Fruit fly (Drosophila melanogaster) whole organism, pupa: ENCODE measurements around the gene RpS8.
A peak's percentile ranks its signal among the peaks of the same experiment; 100 is the strongest.

ENCODE experiments used
- CG10348 ChIP-seq: fragments of 200-800 bp; sonication (Bioruptor generic); IDR thresholded peaks from 2 replicates; pipeline ENCODE4 v1.3.6; 2022; ENCODE audit warnings: missing biosample characterization, missing genetic modification characterization
- CG12605 ChIP-seq: fragments of 200-800 bp; sonication (Bioruptor generic); IDR thresholded peaks from 2 replicates; pipeline ENCODE4 v1.3.6; 2022; ENCODE audit warnings: missing biosample characterization, missing genetic modification characterization
- CG13204 ChIP-seq: fragments of 200-800 bp; sonication (Bioruptor generic); optimal IDR thresholded peaks from 2 replicates; lab custom pipeline; 2018; ENCODE audit warnings: missing biosample characterization, mild to moderate bottlenecking, missing genetic modification characterization, moderate library complexity
- CG14655 ChIP-seq: fragments of 200-800 bp; sonication (Bioruptor generic); optimal IDR thresholded peaks from 3 replicates; lab custom pipeline; 2017; ENCODE audit warnings: mild to moderate bottlenecking, missing biosample characterization, missing genetic modification reagents, missing genetic modification characterization
- CG15710 ChIP-seq: fragments of 200-800 bp; sonication (Bioruptor generic); optimal IDR thresholded peaks from 2 replicates; lab custom pipeline; 2018; ENCODE audit warnings: missing biosample characterization, mild to moderate bottlenecking, missing genetic modification characterization, moderate library complexity
- CG17806 ChIP-seq: fragments of 200-800 bp; sonication (Bioruptor generic); optimal IDR thresholded peaks from 2 replicates; lab custom pipeline; 2018; ENCODE audit warnings: missing biosample characterization, mild to moderate bottlenecking, missing genetic modification characterization, moderate library complexity
- CG32121 ChIP-seq: fragments of 200-800 bp; sonication (Bioruptor generic); IDR thresholded peaks from 2 replicates; pipeline ENCODE4 v1.3.6; 2022; ENCODE audit warnings: missing biosample characterization, missing genetic modification characterization
- CG34367 ChIP-seq: fragments of 200-800 bp; sonication (Bioruptor generic); optimal IDR thresholded peaks from 2 replicates; lab custom pipeline; 2018; ENCODE audit warnings: missing biosample characterization, mild to moderate bottlenecking, missing genetic modification characterization
- CG4496 ChIP-seq: fragments of 200-800 bp; sonication (Bioruptor generic); IDR thresholded peaks from 3 replicates; pipeline ENCODE4 v1.3.6; 2022; ENCODE audit warnings: missing biosample characterization, missing genetic modification characterization
- CG8159 ChIP-seq: fragments of 200-800 bp; sonication (Bioruptor generic); optimal IDR thresholded peaks from 3 replicates; lab custom pipeline; 2018; ENCODE audit warnings: missing biosample characterization, mild to moderate bottlenecking, missing genetic modification characterization, moderate library complexity
- CG8301 ChIP-seq: fragments of 200-800 bp; sonication (Bioruptor generic); optimal IDR thresholded peaks from 2 replicates; lab custom pipeline; 2018; ENCODE audit warnings: missing biosample characterization, mild to moderate bottlenecking, missing genetic modification characterization
- CG9948 ChIP-seq: fragments of 200-800 bp; sonication (Bioruptor generic); optimal IDR thresholded peaks from 2 replicates; lab custom pipeline; 2018; ENCODE audit warnings: missing biosample characterization, mild to moderate bottlenecking, missing genetic modification characterization, moderate library complexity
- D1 ChIP-seq: fragments of 200-800 bp; sonication (Bioruptor generic); optimal IDR thresholded peaks from 2 replicates; lab custom pipeline; 2018; ENCODE audit warnings: missing biosample characterization, mild to moderate bottlenecking, missing genetic modification characterization, moderate library complexity
- EcR ChIP-seq: fragments of 200-800 bp; sonication (Bioruptor generic); optimal IDR thresholded peaks from 3 replicates; lab custom pipeline; 2019; ENCODE audit warnings: missing biosample characterization, missing genetic modification characterization, mild to moderate bottlenecking, moderate library complexity, missing genetic modification reagents
- Ets98B ChIP-seq: fragments of 200-800 bp; sonication (Bioruptor generic); IDR thresholded peaks from 2 replicates; pipeline ENCODE4 v1.3.6; 2022; ENCODE audit warnings: missing biosample characterization, missing genetic modification characterization
- Pif1A ChIP-seq: fragments of 200-800 bp; sonication (Bioruptor generic); optimal IDR thresholded peaks from 3 replicates; lab custom pipeline; 2016; ENCODE audit warnings: missing biosample characterization, missing genetic modification characterization
- Pif1B ChIP-seq: fragments of 200-800 bp; sonication (Bioruptor generic); optimal IDR thresholded peaks from 3 replicates; lab custom pipeline; 2016; ENCODE audit warnings: missing biosample characterization, missing genetic modification characterization
- Snoo ChIP-seq: fragments of 200-800 bp; sonication (Bioruptor generic); optimal IDR thresholded peaks from 3 replicates; lab custom pipeline; 2017; ENCODE audit warnings: missing biosample characterization, mild to moderate bottlenecking, missing genetic modification characterization, inconsistent platforms
- fd96Ca ChIP-seq: fragments of 200-800 bp; sonication (Bioruptor generic); IDR thresholded peaks from 3 replicates; pipeline ENCODE4 v1.3.6; 2022; ENCODE audit warnings: missing biosample characterization, missing genetic modification characterization
- gl ChIP-seq: fragments of 200-800 bp; sonication (Bioruptor generic); optimal IDR thresholded peaks from 2 replicates; lab custom pipeline; 2018; ENCODE audit warnings: missing biosample characterization, mild to moderate bottlenecking, missing genetic modification characterization
- rn ChIP-seq: fragments of 200-800 bp; sonication (Bioruptor generic); IDR thresholded peaks from 2 replicates; pipeline ENCODE4 v1.3.6; 2022; ENCODE audit warnings: missing biosample characterization, missing genetic modification characterization

RpS8 gene

dm6 chr3R:29858806-29859205 is 2.6 kb upstream of the RpS8 start, which contains the start of gene CG7824:
Gene CG7824 (minus strand): TSS chr3R:29858936.
- no peak for TF ChIP-seq Ets98B (GFP tag; lab: Robert Waterston, UW)
- TF ChIP-seq CG32121 (GFP tag; lab: Robert Waterston, UW) = no peak
- TF ChIP-seq Snoo (tag; lab: Kevin White, UChicago) = no peak
- TF ChIP-seq CG8301 (tag; lab: Kevin White, UChicago) = no peak
- TF ChIP-seq CG14655 (GFP tag; lab: Kevin White, UChicago) = no peak
- no peak for TF ChIP-seq CG9948 (tag; lab: Kevin White, UChicago)
- no peak for TF ChIP-seq gl (tag; lab: Kevin White, UChicago)
- TF ChIP-seq rn (GFP tag; lab: Robert Waterston, UW) = no peak
- TF ChIP-seq D1 (tag; lab: Kevin White, UChicago) = no peak
- TF ChIP-seq Pif1B (GFP tag; lab: Kevin White, UChicago) = no peak
- no peak for TF ChIP-seq CG13204 (GFP tag; lab: Kevin White, UChicago)
- no peak for TF ChIP-seq CG34367 (tag; lab: Kevin White, UChicago)
- TF ChIP-seq CG4496 (GFP tag; lab: Robert Waterston, UW) = no peak
- TF ChIP-seq CG15710 = no peak
- no peak for TF ChIP-seq CG17806 (tag; lab: Kevin White, UChicago)
- no peak for TF ChIP-seq CG12605 (GFP tag; lab: Robert Waterston, UW)
- no peak for TF ChIP-seq Pif1A (GFP tag; lab: Kevin White, UChicago)
- no peak for TF ChIP-seq CG10348 (GFP tag; lab: Robert Waterston, UW)

DNA sequence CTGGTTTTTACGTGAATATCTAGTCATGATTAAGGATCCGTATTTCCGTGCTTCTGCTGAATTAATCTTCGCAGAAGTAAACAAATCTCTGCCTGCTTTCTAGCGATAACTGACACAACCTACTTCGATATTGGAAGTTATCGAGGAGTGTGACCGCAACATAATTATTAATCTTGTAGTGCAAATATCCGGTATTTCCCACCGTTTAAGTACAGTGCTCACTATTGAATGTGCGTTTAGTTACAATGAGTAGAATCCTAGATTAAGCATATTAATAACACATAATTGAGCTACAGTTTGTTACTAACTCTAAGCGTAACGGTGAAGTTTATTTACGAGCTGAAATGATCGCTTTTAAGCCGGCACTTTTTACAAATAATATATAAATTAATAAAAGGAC is 1.6 kb upstream of the RpS8 start:
- TF ChIP-seq CG9948 (tag; lab: Kevin White, UChicago) (peak; percentile 0), CG15710 (peak; percentile 31), CG34367 (tag; lab: Kevin White, UChicago) (peak; percentile 13), Ets98B (GFP tag; lab: Robert Waterston, UW) (peak; percentile 36), CG4496 (GFP tag; lab: Robert Waterston, UW) (peak; percentile 58; the same call in 2 of the 3 replicates), fd96Ca (0 out of 3 replicates have a peak, but pooled peaks have one; percentile 18), CG10348 (GFP tag; lab: Robert Waterston, UW) (no peak), CG13204 (GFP tag; lab: Kevin White, UChicago) (no peak), CG12605 (GFP tag; lab: Robert Waterston, UW) (no peak)

- TF ChIP-seq CG32121 (GFP tag; lab: Robert Waterston, UW) = no peak
- TF ChIP-seq Pif1B (GFP tag; lab: Kevin White, UChicago) = no peak
- TF ChIP-seq D1 (tag; lab: Kevin White, UChicago) = no peak
- TF ChIP-seq Pif1A (GFP tag; lab: Kevin White, UChicago) = no peak
- no peak for TF ChIP-seq CG14655 (GFP tag; lab: Kevin White, UChicago)
- no peak for TF ChIP-seq EcR (GFP tag; lab: Kevin White, UChicago)
- TF ChIP-seq CG4496 (GFP tag; lab: Robert Waterston, UW) = no peak
- no peak for TF ChIP-seq CG13204 (GFP tag; lab: Kevin White, UChicago)
- TF ChIP-seq fd96Ca = no peak
- no peak for TF ChIP-seq CG12605 (GFP tag; lab: Robert Waterston, UW)
- no peak for TF ChIP-seq CG8301 (tag; lab: Kevin White, UChicago)
- TF ChIP-seq Snoo (tag; lab: Kevin White, UChicago) = no peak
- TF ChIP-seq CG8159 (tag; lab: Kevin White, UChicago) = no peak
- TF ChIP-seq CG17806 (tag; lab: Kevin White, UChicago) = no peak
- no peak for TF ChIP-seq Ets98B (GFP tag; lab: Robert Waterston, UW)
- TF ChIP-seq gl (tag; lab: Kevin White, UChicago) = no peak
- no peak for TF ChIP-seq CG15710
- no peak for TF ChIP-seq rn (GFP tag; lab: Robert Waterston, UW)
- TF ChIP-seq CG9948 (tag; lab: Kevin White, UChicago) = no peak
- TF ChIP-seq, all 21 proteins: peak for 0
These were observed 1.4 kb downstream of the RpS8 start for dm6 chr3R:29862795-29863194.

- TF ChIP-seq gl (tag; lab: Kevin White, UChicago) = no peak
These were observed 5.3 kb downstream of the RpS8 start for dm6 chr3R:29866706-29867105.

dm6 chr3R:29867470-29867869 is 6.1 kb downstream of the RpS8 start:
- TF ChIP-seq CG10348 (GFP tag; lab: Robert Waterston, UW) (no peak), Pif1B (GFP tag; lab: Kevin White, UChicago) (no peak)

dm6 chr3R:29867895-29868294 is 6.5 kb downstream of the RpS8 start:
- TF ChIP-seq EcR (GFP tag; lab: Kevin White, UChicago) = no peak
- TF ChIP-seq Ets98B (GFP tag; lab: Robert Waterston, UW) = no peak
- TF ChIP-seq D1 (tag; lab: Kevin White, UChicago) = no peak
- TF ChIP-seq CG15710 = no peak
- TF ChIP-seq CG14655 (GFP tag; lab: Kevin White, UChicago) = no peak
